Fruit fly (Drosophila melanogaster) Kc167 (cell line): ENCODE measurements around the gene CG42489.

Source experiments
- Myc ChIP-seq: fragments of >200 bp; optimal IDR thresholded peaks from 2 replicates; lab custom pipeline; 2017; ENCODE audit warnings: missing external identifiers
- Sin3A ChIP-seq: fragments of >200 bp; optimal IDR thresholded peaks from 2 replicates; lab custom pipeline; 2018; ENCODE audit warnings: missing external identifiers
- h ChIP-seq: fragments of >200 bp; optimal IDR thresholded peaks from 3 replicates; lab custom pipeline; 2018; ENCODE audit warnings: missing external identifiers
- insv ChIP-seq: fragments of >200 bp; optimal IDR thresholded peaks from 3 replicates; lab custom pipeline; 2018; ENCODE audit warnings: missing external identifiers
- psq ChIP-seq: fragments of >200 bp; optimal IDR thresholded peaks from 2 replicates; lab custom pipeline; 2017; ENCODE audit warnings: missing external identifiers
- ttk ChIP-seq: sonication (Bioruptor generic); optimal IDR thresholded peaks from 2 replicates; lab custom pipeline; 2017; ENCODE audit warnings: missing external identifiers

CG42489 gene

DNA sequence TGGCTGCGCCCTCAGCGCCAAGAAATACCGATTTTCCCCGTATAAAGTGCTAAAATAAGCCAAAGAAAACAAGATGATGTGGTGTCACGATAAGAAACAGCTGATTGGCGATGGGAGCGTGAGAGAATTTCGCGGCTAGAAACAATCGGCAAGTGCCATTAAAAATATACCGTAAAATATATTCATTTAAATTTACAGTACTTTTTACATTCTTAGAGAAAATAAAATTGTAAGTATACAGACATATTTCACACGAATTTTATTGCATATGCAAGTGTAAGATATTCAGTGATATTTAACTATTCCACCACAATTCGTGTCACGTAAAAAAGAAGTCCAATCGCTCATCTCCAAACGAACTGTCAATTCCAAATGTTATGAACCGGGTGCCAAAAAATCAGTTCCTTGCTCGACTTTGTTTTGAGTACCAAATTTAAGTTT, 22.0 kb upstream of the CG42489 start, which contains the start of the genes Unc50, CG11755 and CG8043:
Gene Unc50, minus strand, starts transcription at position 54 of the 441 bp plus-strand sequence.
Gene CG11755, plus strand, starts transcription at position 356 of the 441 bp plus-strand sequence.
Gene CG8043, plus strand, starts transcription at position 356 of the 441 bp plus-strand sequence.
- TF ChIP-seq psq (lab: Kevin White, UChicago) (no peak), insv (lab: Kevin White, UChicago) (no peak), h (lab: Kevin White, UChicago) (no peak), ttk (lab: Kevin White, UChicago) (no peak), Sin3A (lab: Kevin White, UChicago) (no peak), Myc (lab: Kevin White, UChicago) (no peak)

DNA sequence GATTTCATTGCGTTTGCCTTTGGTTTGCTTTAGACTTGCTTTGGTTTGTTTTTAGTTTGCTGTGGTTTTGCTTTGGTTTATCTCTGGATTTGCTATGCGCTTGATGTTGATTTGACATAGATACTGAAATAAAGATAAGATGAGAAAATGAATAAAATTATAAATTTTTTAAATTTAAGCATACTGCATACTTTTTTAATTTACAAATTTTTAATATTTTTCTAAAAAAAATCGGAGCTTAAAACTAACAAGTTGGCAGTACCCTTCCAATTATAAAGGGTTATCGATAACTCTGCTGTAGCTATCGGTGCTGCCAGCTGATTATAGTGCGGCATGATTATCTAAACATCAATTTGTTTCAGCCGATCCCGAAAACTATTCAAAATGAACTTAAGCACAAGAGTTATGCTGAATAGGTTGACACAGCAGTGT, 19.3 kb upstream of the CG42489 start, which contains the start of gene mRpL19:
Gene mRpL19, plus strand, starts transcription at position 307 of the 432 bp plus-strand sequence.
- no peak for TF ChIP-seq Myc (lab: Kevin White, UChicago)
- TF ChIP-seq ttk (lab: Kevin White, UChicago): no peak
- no peak for TF ChIP-seq Sin3A (lab: Kevin White, UChicago)
- TF ChIP-seq h (lab: Kevin White, UChicago): no peak
- TF ChIP-seq psq (lab: Kevin White, UChicago): no peak
- TF ChIP-seq insv (lab: Kevin White, UChicago): no peak

DNA sequence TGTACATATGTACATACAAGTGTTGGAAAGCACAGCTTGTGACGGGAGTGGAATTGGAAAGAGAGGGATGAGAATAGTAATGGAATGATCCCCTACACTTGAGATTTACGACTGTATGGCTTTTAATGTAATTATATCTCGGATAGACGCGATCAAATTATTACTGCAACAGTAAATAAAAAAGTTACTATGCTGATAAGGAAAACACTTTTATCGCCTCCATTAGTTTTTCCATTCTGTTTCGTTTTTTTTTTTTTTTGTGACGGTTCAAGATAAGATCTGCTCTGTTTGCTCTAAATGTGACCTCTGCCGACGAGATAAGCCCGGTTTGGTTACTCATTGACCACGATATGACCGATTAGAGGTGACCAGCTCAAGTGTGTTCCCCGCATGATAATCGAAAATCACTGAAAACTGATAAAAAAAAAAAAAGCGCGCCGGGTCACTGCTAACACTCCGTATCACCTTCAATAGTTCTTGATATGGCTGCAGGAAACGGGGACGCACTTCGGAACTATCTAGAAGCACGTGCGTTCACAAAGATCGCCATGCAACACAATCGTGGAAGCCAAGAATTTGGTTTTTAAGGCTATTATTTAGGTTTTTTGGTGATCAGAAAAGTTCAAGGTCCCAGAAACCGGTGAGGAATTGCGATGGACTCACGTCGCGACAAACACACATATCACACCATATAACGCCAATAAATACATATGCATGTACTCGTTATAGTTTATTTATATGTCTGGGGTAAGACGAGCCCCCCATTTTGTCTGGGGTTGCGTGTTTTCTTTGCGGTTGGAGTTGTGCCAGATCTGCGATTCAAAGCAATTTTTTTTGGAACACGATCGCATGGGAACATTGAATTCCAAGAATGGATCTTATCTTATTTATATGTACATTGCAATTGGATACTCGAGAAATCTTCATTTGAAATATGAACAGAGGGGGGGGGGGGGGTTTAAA, 16.2 kb upstream of the CG42489 start, which contains the start of gene p:
Gene p, minus strand, starts transcription at position 156 of the 963 bp plus-strand sequence.
- no peak for TF ChIP-seq insv (lab: Kevin White, UChicago)
- no peak for TF ChIP-seq Myc (lab: Kevin White, UChicago)
- TF ChIP-seq psq (lab: Kevin White, UChicago): no peak
- TF ChIP-seq h (lab: Kevin White, UChicago): no peak

DNA sequence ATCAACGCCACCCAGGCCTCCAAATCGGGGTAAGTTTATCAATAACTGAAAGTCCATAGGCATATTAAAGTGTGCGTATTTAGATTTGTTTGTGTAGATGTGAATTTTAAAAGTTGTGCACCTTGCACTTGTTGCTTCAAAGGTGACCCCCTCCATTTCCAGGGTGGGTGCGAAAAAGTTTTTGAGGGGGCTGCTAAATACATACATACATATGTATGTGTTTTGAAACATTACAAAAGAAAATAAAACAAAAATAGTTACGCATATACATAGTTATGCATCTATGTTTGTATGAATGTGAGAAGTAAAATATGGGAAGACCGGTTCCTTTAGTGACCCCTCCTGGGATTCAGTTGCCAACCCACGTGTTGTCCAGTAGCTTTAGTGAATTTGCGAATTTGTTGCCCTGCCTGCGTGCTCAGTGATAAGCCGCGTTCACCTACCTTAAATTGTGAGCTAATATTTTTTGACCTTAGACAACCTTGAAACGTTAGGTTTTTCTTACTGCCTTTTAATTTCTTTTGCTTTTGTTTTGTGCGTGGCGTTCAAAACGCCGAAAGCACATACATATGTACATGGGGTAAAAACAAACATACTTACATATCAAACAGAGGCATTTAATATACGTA, 15.4 kb upstream of the CG42489 start:
- TF ChIP-seq Myc (lab: Kevin White, UChicago) (no peak), h (lab: Kevin White, UChicago) (no peak), Sin3A (lab: Kevin White, UChicago) (no peak)

DNA sequence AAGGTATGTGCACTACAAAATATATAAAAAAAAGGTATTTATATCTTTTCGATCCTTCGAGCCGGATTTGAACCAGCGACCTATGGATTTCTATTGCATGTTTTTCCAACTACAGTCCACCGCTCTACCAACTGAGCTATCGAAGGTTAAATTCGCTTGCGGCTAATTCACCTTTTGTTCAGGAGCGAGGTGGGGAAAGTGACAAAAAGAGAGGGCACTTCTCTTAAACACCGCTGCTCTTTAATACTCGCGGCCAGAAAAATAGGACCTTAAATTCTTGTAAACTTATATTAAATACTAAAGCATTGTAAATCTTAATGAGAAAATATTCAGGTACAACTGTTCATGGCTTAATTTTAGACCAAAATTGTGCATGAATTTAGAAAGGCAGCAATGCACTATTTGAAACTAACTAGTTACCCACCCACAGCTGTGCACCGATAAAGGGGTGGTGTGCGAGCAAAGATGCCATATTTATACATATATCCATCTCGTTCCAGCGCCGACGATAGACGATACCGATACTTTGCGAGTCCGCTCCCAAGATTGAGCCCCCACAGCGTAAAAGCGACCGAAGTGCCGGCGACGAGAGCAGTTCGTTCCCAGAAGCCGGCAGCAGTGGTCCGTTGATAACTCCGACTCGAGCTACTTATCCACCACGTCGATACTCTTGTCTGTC, 14.6 kb upstream of the CG42489 start:
- TF ChIP-seq insv (lab: Kevin White, UChicago): no peak
- TF ChIP-seq Sin3A (lab: Kevin White, UChicago): no peak
- TF ChIP-seq psq (lab: Kevin White, UChicago): no peak
- TF ChIP-seq Myc (lab: Kevin White, UChicago): no peak
- no peak for TF ChIP-seq ttk (lab: Kevin White, UChicago)
- TF ChIP-seq h (lab: Kevin White, UChicago): no peak

DNA sequence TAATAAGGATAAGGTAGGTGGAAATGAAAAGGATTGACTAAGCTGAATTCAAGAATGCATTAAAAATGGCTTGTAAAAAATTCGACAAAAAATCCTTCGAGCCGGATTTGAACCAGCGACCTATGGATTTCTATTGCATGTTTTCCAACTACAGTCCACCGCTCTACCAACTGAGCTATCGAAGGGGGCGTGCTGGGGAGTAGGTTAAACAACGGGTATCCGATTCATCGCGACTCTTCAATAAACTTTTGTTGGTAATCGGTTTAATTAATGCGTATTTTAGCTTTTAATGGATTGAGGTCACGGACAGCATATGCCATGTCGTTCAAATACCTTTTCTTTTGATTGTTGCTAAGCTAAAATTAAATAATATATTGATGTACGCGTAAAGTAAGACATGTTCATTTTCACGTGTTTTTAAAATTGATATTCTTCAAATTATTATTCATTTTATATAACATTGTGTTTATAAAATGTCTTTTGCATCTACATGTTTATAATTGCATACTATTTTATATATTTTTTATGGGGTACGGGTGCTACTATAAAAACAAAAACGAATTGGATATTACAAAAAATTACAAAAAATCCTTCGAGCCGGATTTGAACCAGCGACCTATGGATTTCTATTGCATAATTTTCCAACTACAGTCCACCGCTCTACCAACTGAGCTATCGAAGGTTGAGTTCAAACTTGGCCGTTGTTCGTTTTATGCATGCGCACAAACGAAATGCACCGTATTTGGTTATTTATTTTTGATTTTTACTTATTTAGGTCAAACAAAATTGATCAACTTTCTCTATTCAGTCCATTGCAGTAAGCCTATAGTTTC, 13.7 kb upstream of the CG42489 start:
- no peak for TF ChIP-seq Myc (lab: Kevin White, UChicago)
- no peak for TF ChIP-seq psq (lab: Kevin White, UChicago)
- TF ChIP-seq Sin3A (lab: Kevin White, UChicago): no peak
- TF ChIP-seq ttk (lab: Kevin White, UChicago): no peak
- TF ChIP-seq insv (lab: Kevin White, UChicago): no peak
- TF ChIP-seq h (lab: Kevin White, UChicago): no peak

DNA sequence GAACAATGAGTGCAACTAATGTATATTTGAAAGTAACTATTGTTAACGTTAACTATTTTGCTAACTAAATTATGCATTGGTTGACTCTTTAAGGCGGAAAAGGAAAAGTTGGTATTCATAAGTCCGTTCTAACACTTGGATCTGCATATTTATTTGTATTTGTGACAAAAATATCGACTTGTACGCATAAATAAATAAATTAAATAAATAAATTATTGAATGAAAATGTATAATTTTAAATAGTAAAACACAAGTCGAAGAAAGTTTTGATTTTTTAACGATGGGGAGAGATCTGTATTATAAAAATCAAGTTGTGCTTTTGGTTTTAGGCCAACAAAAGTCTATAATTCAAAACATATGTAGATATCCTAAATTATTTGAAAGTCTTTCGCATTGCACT, 13.0 kb upstream of the CG42489 start, which contains the start of gene CG8036:
Gene CG8036, plus strand, starts transcription at position 301 of the 400 bp plus-strand sequence.
- TF ChIP-seq psq (lab: Kevin White, UChicago) (no peak), Sin3A (lab: Kevin White, UChicago) (no peak), h (lab: Kevin White, UChicago) (no peak), insv (lab: Kevin White, UChicago) (no peak), Myc (lab: Kevin White, UChicago) (no peak), ttk (lab: Kevin White, UChicago) (no peak)

DNA sequence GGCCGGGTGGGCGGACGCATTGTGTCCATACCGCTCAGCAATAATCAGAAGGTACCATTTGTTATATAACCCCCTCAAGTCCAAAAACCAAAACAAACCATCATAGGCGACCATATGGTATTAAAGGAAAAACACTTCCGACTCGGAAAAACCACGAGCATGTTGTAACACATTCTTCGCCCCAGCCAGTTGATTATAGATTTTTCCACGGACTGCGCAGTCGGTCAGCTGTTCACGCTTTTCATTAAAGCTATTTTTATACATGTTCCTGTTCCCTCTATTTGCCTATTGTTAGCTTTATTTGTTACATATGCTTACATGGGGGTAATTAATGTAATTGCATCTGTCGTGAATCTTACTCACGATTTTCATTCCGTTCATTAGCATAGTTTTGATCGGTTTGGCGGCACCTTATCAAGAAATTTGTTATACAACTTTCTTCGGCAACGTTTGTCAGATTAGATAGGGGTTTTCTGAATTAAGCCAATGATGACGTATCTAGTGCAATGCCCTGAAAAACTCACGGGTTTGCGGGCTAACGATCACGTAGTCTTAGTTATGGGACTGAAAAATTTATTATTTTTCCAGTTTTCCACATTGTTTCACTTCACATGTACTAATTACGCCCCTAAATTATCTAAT, 10.3 kb upstream of the CG42489 start:
- TF ChIP-seq insv (lab: Kevin White, UChicago) (no peak), Myc (lab: Kevin White, UChicago) (no peak), h (lab: Kevin White, UChicago) (no peak), ttk (lab: Kevin White, UChicago) (no peak), Sin3A (lab: Kevin White, UChicago) (no peak), psq (lab: Kevin White, UChicago) (no peak)

DNA sequence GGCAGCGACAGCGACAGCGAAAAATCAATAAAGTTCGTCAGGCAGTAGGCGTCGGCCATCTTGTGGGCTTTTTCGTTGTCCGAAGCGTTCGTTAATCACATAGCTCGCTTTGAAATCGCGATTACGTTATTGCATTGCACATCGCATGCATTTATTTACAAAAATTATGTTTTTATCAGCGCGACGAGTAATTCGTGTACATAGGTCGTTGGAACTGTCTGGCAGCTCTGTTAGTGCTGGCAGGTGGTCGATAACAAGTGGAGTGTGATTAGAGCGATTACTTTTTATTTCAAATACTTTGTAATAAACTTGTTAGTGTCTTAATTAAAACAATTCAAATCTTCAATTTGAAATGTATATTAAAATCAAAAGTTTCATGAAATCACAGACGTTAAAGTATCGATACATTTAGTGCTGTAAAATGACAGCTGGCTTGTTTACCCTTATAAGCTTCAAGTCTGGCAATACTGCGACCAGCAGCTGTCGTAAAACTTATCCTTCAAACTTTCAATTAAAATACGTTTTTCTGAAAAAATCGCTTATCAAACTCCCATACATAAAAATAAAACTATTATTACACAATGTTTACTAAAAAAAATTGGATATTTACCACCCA, 9.2 kb upstream of the CG42489 start, which contains the start of gene CG8032:
Gene CG8032, plus strand, starts transcription at position 448 of the 616 bp plus-strand sequence.
- TF ChIP-seq ttk (lab: Kevin White, UChicago): no peak
- no peak for TF ChIP-seq h (lab: Kevin White, UChicago)
- TF ChIP-seq Sin3A (lab: Kevin White, UChicago): no peak
- TF ChIP-seq psq (lab: Kevin White, UChicago): no peak
- no peak for TF ChIP-seq Myc (lab: Kevin White, UChicago)
- no peak for TF ChIP-seq insv (lab: Kevin White, UChicago)
